Fruit fly (Drosophila melanogaster): ENCODE results near the gene UGP.

DNA sequence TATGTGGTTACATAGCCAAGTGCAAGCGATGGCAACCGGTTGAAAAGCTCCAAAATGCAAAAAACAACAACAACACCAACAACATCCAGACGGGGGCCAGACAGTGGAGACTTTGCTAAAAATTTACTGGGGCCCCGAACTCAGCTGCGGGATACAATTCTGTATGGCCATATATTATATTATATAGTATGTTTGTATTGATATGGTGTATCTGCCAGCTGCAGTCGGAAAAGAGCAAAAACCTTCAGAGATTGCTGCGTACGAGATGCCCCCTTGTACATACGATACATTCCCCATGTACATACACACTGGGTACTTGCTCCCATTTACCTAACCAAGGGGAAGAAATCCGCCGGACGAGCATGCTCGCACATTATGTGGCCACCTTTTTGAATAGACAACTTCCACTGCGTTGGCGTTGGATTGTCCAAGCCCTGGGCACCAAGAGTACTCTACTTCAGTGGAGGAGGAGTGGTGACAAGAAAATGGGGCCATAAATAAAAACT lies 21.7 kb upstream of the UGP start:
- TF ChIP-seq cyc (GFP tag; optimal IDR thresholded peaks at IDR 0.05) (no peak), CG32006 (GFP tag; optimal IDR thresholded peaks at IDR 0.05) (no peak), Lpt (GFP tag; optimal IDR thresholded peaks at IDR 0.05) (no peak)

Data from whole organism, prepupa.